Fruit fly (Drosophila melanogaster): ENCODE measurements around the gene CG14712.

CG14712 gene

dm6 chr3R:11665925-11666687 lies 37.5 kb downstream of the CG14712 start:
- TF ChIP-seq CG14711 (tag; optimal IDR thresholded peaks at IDR 0.05), result no peak
- peak; percentile 11 for TF ChIP-seq Mnt (GFP tag; optimal IDR thresholded peaks at IDR 0.05)
- TF ChIP-seq CG12768 (GFP tag; optimal IDR thresholded peaks at IDR 0.05), result peak; percentile 25
- TF ChIP-seq kay (GFP tag; ENCODE audit: borderline replicate concordance), result peak; percentile 88
- TF ChIP-seq cic (GFP tag; optimal IDR thresholded peaks at IDR 0.05), result peak; percentile 53
- TF ChIP-seq CG7101 (tag; optimal IDR thresholded peaks at IDR 0.05), result no peak
- TF ChIP-seq CG7045 (GFP tag; optimal IDR thresholded peaks at IDR 0.05), result peak; percentile 8

- TF ChIP-seq bab1 (GFP tag; optimal IDR thresholded peaks at IDR 0.05) (peak; percentile 2), CG14711 (tag; optimal IDR thresholded peaks at IDR 0.05) (no peak)
Observed at dm6 chr3R:11669017-11669953, 40.7 kb downstream of the CG14712 start.

dm6 chr3R:11669954-11670347 lies 41.4 kb downstream of the CG14712 start:
- TF ChIP-seq Hr96 (GFP tag; optimal IDR thresholded peaks at IDR 0.05) (no peak), CG7045 (GFP tag; optimal IDR thresholded peaks at IDR 0.05) (no peak), CG14711 (tag; optimal IDR thresholded peaks at IDR 0.05) (no peak)

dm6 chr3R:11670888-11671287 lies 42.3 kb downstream of the CG14712 start:
- no peak for TF ChIP-seq ovo (GFP tag; optimal IDR thresholded peaks at IDR 0.05)
- no peak for TF ChIP-seq pad (GFP tag; optimal IDR thresholded peaks at IDR 0.05)
- no peak for TF ChIP-seq CG7101 (tag; optimal IDR thresholded peaks at IDR 0.05)
- no peak for TF ChIP-seq toe (GFP tag; optimal IDR thresholded peaks at IDR 0.05)
- no peak for TF ChIP-seq kay (GFP tag; ENCODE audit: borderline replicate concordance)
- no peak for TF ChIP-seq Clk (GFP tag; optimal IDR thresholded peaks at IDR 0.05)
- TF ChIP-seq CG11617 (GFP tag; optimal IDR thresholded peaks at IDR 0.05), result no peak
- TF ChIP-seq Mnt (GFP tag; optimal IDR thresholded peaks at IDR 0.05), result no peak
- no peak for TF ChIP-seq CG5204 (GFP tag; optimal IDR thresholded peaks at IDR 0.05)
- TF ChIP-seq bab1 (GFP tag; optimal IDR thresholded peaks at IDR 0.05), result no peak
- no peak for TF ChIP-seq Crg-1 (GFP tag; optimal IDR thresholded peaks at IDR 0.05)
- TF ChIP-seq CG7045 (GFP tag; optimal IDR thresholded peaks at IDR 0.05), result no peak
- TF ChIP-seq cnc (optimal IDR thresholded peaks at IDR 0.05), result no peak
- no peak for TF ChIP-seq tj (GFP tag; optimal IDR thresholded peaks at IDR 0.05)
- no peak for TF ChIP-seq CG1620 (GFP tag; optimal IDR thresholded peaks at IDR 0.05)
- no peak for TF ChIP-seq cic (GFP tag; optimal IDR thresholded peaks at IDR 0.05)
- no peak for TF ChIP-seq Hr96 (GFP tag; optimal IDR thresholded peaks at IDR 0.05)
- TF ChIP-seq CG12768 (GFP tag; optimal IDR thresholded peaks at IDR 0.05), result no peak

- TF ChIP-seq cic (GFP tag; optimal IDR thresholded peaks at IDR 0.05) (no peak), pad (GFP tag; optimal IDR thresholded peaks at IDR 0.05) (no peak), CG12768 (GFP tag; optimal IDR thresholded peaks at IDR 0.05) (no peak), Mnt (GFP tag; optimal IDR thresholded peaks at IDR 0.05) (no peak), Crg-1 (GFP tag; optimal IDR thresholded peaks at IDR 0.05) (no peak), CG7101 (tag; optimal IDR thresholded peaks at IDR 0.05) (no peak), toe (GFP tag; optimal IDR thresholded peaks at IDR 0.05) (no peak), CG1620 (GFP tag; optimal IDR thresholded peaks at IDR 0.05) (no peak), CG5204 (GFP tag; optimal IDR thresholded peaks at IDR 0.05) (no peak), kay (GFP tag; ENCODE audit: borderline replicate concordance) (no peak), Hr96 (GFP tag; optimal IDR thresholded peaks at IDR 0.05) (no peak), CG11617 (GFP tag; optimal IDR thresholded peaks at IDR 0.05) (no peak), CG7045 (GFP tag; optimal IDR thresholded peaks at IDR 0.05) (no peak), CG14711 (tag; optimal IDR thresholded peaks at IDR 0.05) (no peak), cnc (optimal IDR thresholded peaks at IDR 0.05) (no peak)
Observed at dm6 chr3R:11671784-11672183, 43.2 kb downstream of the CG14712 start.

dm6 chr3R:11673955-11674663 lies 45.5 kb downstream of the CG14712 start, which contains the start of gene CG14715:
CG14715 (plus strand) TSS chr3R:11674221.
- peak; percentile 9 for TF ChIP-seq CG11617 (GFP tag; optimal IDR thresholded peaks at IDR 0.05)
- no peak for TF ChIP-seq cnc (optimal IDR thresholded peaks at IDR 0.05)
- peak; percentile 52 for TF ChIP-seq CG1620 (GFP tag; optimal IDR thresholded peaks at IDR 0.05)
- peak; percentile 9 for TF ChIP-seq tj (GFP tag; optimal IDR thresholded peaks at IDR 0.05)
- peak; percentile 79 for TF ChIP-seq bab1 (GFP tag; optimal IDR thresholded peaks at IDR 0.05)
- no peak for TF ChIP-seq kay (GFP tag; ENCODE audit: borderline replicate concordance)
- TF ChIP-seq CG14711 (tag; optimal IDR thresholded peaks at IDR 0.05), result peak; percentile 51
- peak; percentile 39 for TF ChIP-seq Mnt (GFP tag; optimal IDR thresholded peaks at IDR 0.05)
- TF ChIP-seq Clk (GFP tag; optimal IDR thresholded peaks at IDR 0.05), result no peak
- no peak for TF ChIP-seq CG5204 (GFP tag; optimal IDR thresholded peaks at IDR 0.05)
- TF ChIP-seq CG7101 (tag; optimal IDR thresholded peaks at IDR 0.05), result peak; percentile 60
- no peak for TF ChIP-seq cic (GFP tag; optimal IDR thresholded peaks at IDR 0.05)
- peak; percentile 37 for TF ChIP-seq Hr96 (GFP tag; optimal IDR thresholded peaks at IDR 0.05)
- TF ChIP-seq CG7045 (GFP tag; optimal IDR thresholded peaks at IDR 0.05), result peak; percentile 9
- TF ChIP-seq ovo (GFP tag; optimal IDR thresholded peaks at IDR 0.05), result peak; percentile 1
- TF ChIP-seq toe (GFP tag; optimal IDR thresholded peaks at IDR 0.05), result peak; percentile 61
